In genomic region chr2L:8319858-8320525, dm6 we compare ENCODE assay signal across 3 fruit fly cellular contexts.
A peak's percentile ranks its signal among the peaks of the same experiment; 100 is the strongest.
TF ChIP-seq lines count a peak whose summit lies in the region.

Gene mtsh, minus strand, starts transcription at chr2L:8319908.
Gene strat, plus strand, starts transcription at chr2L:8320328.

TF ChIP-seq in whole organism, adult, 20 proteins besides CTCF, POLR2A, EP300 and RAD21 (continued from another document):
- TF ChIP-seq Crg-1 (GFP tag; optimal IDR thresholded peaks at IDR 0.05; lab: Kevin White, UChicago) = peak; percentile 77
- peak; percentile 80 for TF ChIP-seq bab1 (GFP tag; optimal IDR thresholded peaks at IDR 0.05; lab: Kevin White, UChicago)

TF ChIP-seq in whole organism, embryonic, 481 proteins besides CTCF, POLR2A, EP300 and RAD21 (continued from another document and continues in another):
- 0 out of 2 replicates have a peak, but pooled peaks have one; percentile 14 for TF ChIP-seq dati (GFP tag; IDR thresholded peaks at IDR 0.05; lab: Robert Waterston, UW)
- peak; percentile 21 for TF ChIP-seq tap (tag; optimal IDR thresholded peaks at IDR 0.05; lab: Kevin White, UChicago)
- TF ChIP-seq toy (GFP tag; IDR thresholded peaks at IDR 0.05; lab: Robert Waterston, UW) = no peak
- TF ChIP-seq sens (GFP tag; lab: Kevin White, UChicago) = peak; percentile 91
- TF ChIP-seq ewg (GFP tag; optimal IDR thresholded peaks at IDR 0.05; lab: Kevin White, UChicago) = peak; percentile 7
- peak; percentile 59 for TF ChIP-seq CG33557 (GFP tag; optimal IDR thresholded peaks at IDR 0.05; lab: Kevin White, UChicago)
- 0 out of 2 replicates have a peak, but pooled peaks have one; percentile 37 for TF ChIP-seq CG11696 (GFP tag; IDR thresholded peaks at IDR 0.05; lab: Robert Waterston, UW)
- TF ChIP-seq nmo (GFP tag; optimal IDR thresholded peaks at IDR 0.05; lab: Kevin White, UChicago) = peak; percentile 62
- TF ChIP-seq onecut (GFP tag; IDR thresholded peaks at IDR 0.05; lab: Robert Waterston, UW) = no peak; the same call in 1 of the 2 replicates
- TF ChIP-seq CG8924 (tag; optimal IDR thresholded peaks at IDR 0.05; lab: Kevin White, UChicago) = peak; percentile 16
- TF ChIP-seq fd96Cb (tag; optimal IDR thresholded peaks at IDR 0.05; lab: Kevin White, UChicago) = no peak
- TF ChIP-seq Blimp-1 (GFP tag; optimal IDR thresholded peaks at IDR 0.05; lab: Kevin White, UChicago) = peak; percentile 30
- peak; percentile 74 for TF ChIP-seq zfh1 (GFP tag; IDR thresholded peaks at IDR 0.05; lab: Robert Waterston, UW)
- peak; percentile 50 for TF ChIP-seq Sin3A (optimal IDR thresholded peaks at IDR 0.05; lab: Kevin White, UChicago)
- peak; percentile 45 for TF ChIP-seq fd3F (GFP tag; optimal IDR thresholded peaks at IDR 0.05; lab: Kevin White, UChicago)
- no peak for TF ChIP-seq tup (GFP tag; optimal IDR thresholded peaks at IDR 0.05; lab: Kevin White, UChicago)
- TF ChIP-seq CG33213 (GFP tag; optimal IDR thresholded peaks at IDR 0.05; lab: Kevin White, UChicago) = peak; percentile 73
- no peak for TF ChIP-seq emc (GFP tag; optimal IDR thresholded peaks at IDR 0.05; lab: Kevin White, UChicago)
- TF ChIP-seq Hey (tag; optimal IDR thresholded peaks at IDR 0.05; lab: Kevin White, UChicago) = no peak
- no peak for TF ChIP-seq CG7928 (GFP tag; optimal IDR thresholded peaks at IDR 0.05; lab: Kevin White, UChicago)
- peak; percentile 7 for TF ChIP-seq bigmax (GFP tag; optimal IDR thresholded peaks at IDR 0.05; lab: Kevin White, UChicago)
- peak; percentile 98 for TF ChIP-seq Ets97D (GFP tag; optimal IDR thresholded peaks at IDR 0.05; lab: Kevin White, UChicago)
- peak; percentile 52 for TF ChIP-seq Atf-2 (GFP tag; optimal IDR thresholded peaks at IDR 0.05; lab: Kevin White, UChicago)
- peak; percentile 34 for TF ChIP-seq CG12299 (tag; optimal IDR thresholded peaks at IDR 0.05; lab: Kevin White, UChicago)
- no peak for TF ChIP-seq D19A (tag; optimal IDR thresholded peaks at IDR 0.05; lab: Kevin White, UChicago)
- peak in 1 of 2 experiments; percentile 8 for TF ChIP-seq Pdp1 (GFP tag; optimal IDR thresholded peaks at IDR 0.05; lab: Kevin White, UChicago)
- peak; percentile 40 for TF ChIP-seq CG10654 (GFP tag; optimal IDR thresholded peaks at IDR 0.05; lab: Kevin White, UChicago)
- TF ChIP-seq CG7271 (tag; optimal IDR thresholded peaks at IDR 0.05; lab: Kevin White, UChicago) = peak; percentile 86
- no peak for TF ChIP-seq pros (GFP tag; optimal IDR thresholded peaks at IDR 0.05; lab: Kevin White, UChicago)
- no peak for TF ChIP-seq seq (GFP tag; IDR thresholded peaks at IDR 0.05; lab: Robert Waterston, UW)
- peak; percentile 47; the same call in 1 of the 3 replicates for TF ChIP-seq sr (GFP tag; IDR thresholded peaks at IDR 0.05; lab: Robert Waterston, UW)
- TF ChIP-seq CG2712 (tag; optimal IDR thresholded peaks at IDR 0.05; lab: Kevin White, UChicago) = peak; percentile 70
- peak; percentile 52 for TF ChIP-seq YL-1 (GFP tag; optimal IDR thresholded peaks at IDR 0.05; lab: Kevin White, UChicago)
- TF ChIP-seq CG8765 (GFP tag; IDR thresholded peaks at IDR 0.05; lab: Robert Waterston, UW) = no peak
- TF ChIP-seq Med (GFP tag; lab: Kevin White, UChicago) = peak; percentile 95
- TF ChIP-seq CG15514 (GFP tag; optimal IDR thresholded peaks at IDR 0.05; lab: Kevin White, UChicago) = peak; percentile 83
- TF ChIP-seq CG8944 (GFP tag; optimal IDR thresholded peaks at IDR 0.05; lab: Kevin White, UChicago) = no peak
- TF ChIP-seq cg (GFP tag; optimal IDR thresholded peaks at IDR 0.05; lab: Kevin White, UChicago) = no peak
- TF ChIP-seq CG8281 (tag; optimal IDR thresholded peaks at IDR 0.05; lab: Kevin White, UChicago) = peak; percentile 39
- peak; percentile 9; the same call in 1 of the 2 replicates for TF ChIP-seq CG14014 (GFP tag; IDR thresholded peaks at IDR 0.05; lab: Robert Waterston, UW)
- no peak for TF ChIP-seq Nf-YB (GFP tag; optimal IDR thresholded peaks at IDR 0.05; lab: Kevin White, UChicago)
- TF ChIP-seq Lpt (GFP tag; optimal IDR thresholded peaks at IDR 0.05; lab: Kevin White, UChicago) = no peak
- no peak for TF ChIP-seq CG15696 (tag; optimal IDR thresholded peaks at IDR 0.05; lab: Kevin White, UChicago)
- TF ChIP-seq Oaz (GFP tag; IDR thresholded peaks at IDR 0.05; lab: Robert Waterston, UW) = no peak
- peak; percentile 48; the same call in 1 of the 2 replicates for TF ChIP-seq ranshi (GFP tag; IDR thresholded peaks at IDR 0.05; lab: Robert Waterston, UW)
- no peak for TF ChIP-seq ro (GFP tag; IDR thresholded peaks at IDR 0.05; lab: Robert Waterston, UW)
- TF ChIP-seq CG8290 (GFP tag; optimal IDR thresholded peaks at IDR 0.05; lab: Kevin White, UChicago) = peak; percentile 16
- no peak for TF ChIP-seq CG8290 (tag; optimal IDR thresholded peaks at IDR 0.05; lab: Kevin White, UChicago)
- peak; percentile 65 for TF ChIP-seq CG17359 (tag; optimal IDR thresholded peaks at IDR 0.05; lab: Kevin White, UChicago)
- TF ChIP-seq CG8388 (GFP tag; optimal IDR thresholded peaks at IDR 0.05; lab: Kevin White, UChicago) = peak; percentile 48
- TF ChIP-seq tgo (GFP tag; IDR thresholded peaks at IDR 0.05; lab: Robert Waterston, UW) = peak; percentile 41; the same call in 2 of the 3 replicates
- TF ChIP-seq Six4 (GFP tag; optimal IDR thresholded peaks at IDR 0.05; lab: Kevin White, UChicago) = peak; percentile 59
- TF ChIP-seq Trl (optimal IDR thresholded peaks at IDR 0.05; lab: Kevin White, UChicago) = no peak
- peak; percentile 49 for TF ChIP-seq Trl (GFP tag; optimal IDR thresholded peaks at IDR 0.05; lab: Kevin White, UChicago)
- no peak for TF ChIP-seq CG2678 (tag; optimal IDR thresholded peaks at IDR 0.05; lab: Kevin White, UChicago)
- no peak for TF ChIP-seq Hr78 (GFP tag; optimal IDR thresholded peaks at IDR 0.05; lab: Kevin White, UChicago)
- TF ChIP-seq CG9215 (GFP tag; IDR thresholded peaks at IDR 0.05; lab: Robert Waterston, UW) = no peak
- peak; percentile 22 for TF ChIP-seq CG5245 (GFP tag; optimal IDR thresholded peaks at IDR 0.05; lab: Kevin White, UChicago)
- TF ChIP-seq CG30403 (GFP tag; optimal IDR thresholded peaks at IDR 0.05; lab: Kevin White, UChicago) = peak; percentile 41
- peak; percentile 78 for TF ChIP-seq Hmr (GFP tag; optimal IDR thresholded peaks at IDR 0.05; lab: Kevin White, UChicago)
- no peak for TF ChIP-seq Optix (GFP tag; IDR thresholded peaks at IDR 0.05; lab: Robert Waterston, UW)
- TF ChIP-seq CG9727 (GFP tag; optimal IDR thresholded peaks at IDR 0.05; lab: Kevin White, UChicago) = peak; percentile 82
- TF ChIP-seq MBD-R2 (GFP tag; IDR thresholded peaks at IDR 0.05; lab: Robert Waterston, UW) = peak; percentile 94
- peak; percentile 62 for TF ChIP-seq CG18764 (GFP tag; optimal IDR thresholded peaks at IDR 0.05; lab: Kevin White, UChicago)
- TF ChIP-seq CG6272 (GFP tag; IDR thresholded peaks at IDR 0.05; lab: Robert Waterston, UW) = peak; percentile 33; the same call in 1 of the 2 replicates

TF ChIP-seq in whole organism, prepupa, 60 proteins besides CTCF, POLR2A, EP300 and RAD21 (continued from another document):
- TF ChIP-seq Hr38 (GFP tag; optimal IDR thresholded peaks at IDR 0.05; lab: Kevin White, UChicago) (no peak), pdm3 (GFP tag; optimal IDR thresholded peaks at IDR 0.05; lab: Kevin White, UChicago) (no peak), Lpt (GFP tag; optimal IDR thresholded peaks at IDR 0.05; lab: Kevin White, UChicago) (no peak), CG11902 (GFP tag; optimal IDR thresholded peaks at IDR 0.05; lab: Kevin White, UChicago) (no peak), svp (GFP tag; lab: Kevin White, UChicago) (no peak), CG1621 (tag; optimal IDR thresholded peaks at IDR 0.05; lab: Kevin White, UChicago) (no peak), CG6276 (GFP tag; optimal IDR thresholded peaks at IDR 0.05; lab: Kevin White, UChicago) (no peak), CG11294 (GFP tag; IDR thresholded peaks at IDR 0.05; lab: Robert Waterston, UW) (no peak), Eip75B (GFP tag; optimal IDR thresholded peaks at IDR 0.05; lab: Kevin White, UChicago) (no peak), CG6854 (GFP tag; optimal IDR thresholded peaks at IDR 0.05; lab: Kevin White, UChicago) (peak; percentile 57), esn (GFP tag; optimal IDR thresholded peaks at IDR 0.05; lab: Kevin White, UChicago) (peak; percentile 64), salr (GFP tag; optimal IDR thresholded peaks at IDR 0.05; lab: Kevin White, UChicago) (peak in 1 of 2 experiments; percentile 32), OdsH (GFP tag; optimal IDR thresholded peaks at IDR 0.05; lab: Kevin White, UChicago) (no peak), ss (GFP tag; optimal IDR thresholded peaks at IDR 0.05; lab: Kevin White, UChicago) (no peak), spab (GFP tag; optimal IDR thresholded peaks at IDR 0.05; lab: Kevin White, UChicago) (no peak), CG34406 (GFP tag; optimal IDR thresholded peaks at IDR 0.05; lab: Kevin White, UChicago) (no peak), Eip93F (GFP tag; optimal IDR thresholded peaks at IDR 0.05; lab: Kevin White, UChicago) (no peak), acj6 (GFP tag; optimal IDR thresholded peaks at IDR 0.05; lab: Kevin White, UChicago) (peak; percentile 40), Hr39 (GFP tag; optimal IDR thresholded peaks at IDR 0.05; lab: Kevin White, UChicago) (no peak), CG7368 (GFP tag; optimal IDR thresholded peaks at IDR 0.05; lab: Kevin White, UChicago) (no peak), CG4318 (GFP tag; optimal IDR thresholded peaks at IDR 0.05; lab: Kevin White, UChicago) (no peak), CG16779 (tag; optimal IDR thresholded peaks at IDR 0.05; lab: Kevin White, UChicago) (no peak), CG6163 (GFP tag; IDR thresholded peaks at IDR 0.05; lab: Robert Waterston, UW) (no peak), Blimp-1 (GFP tag; optimal IDR thresholded peaks at IDR 0.05; lab: Kevin White, UChicago) (peak; percentile 22), CG8632 (GFP tag; optimal IDR thresholded peaks at IDR 0.05; lab: Kevin White, UChicago) (no peak), Smox (GFP tag; optimal IDR thresholded peaks at IDR 0.05; lab: Kevin White, UChicago) (no peak), CG11762 (GFP tag; optimal IDR thresholded peaks at IDR 0.05; lab: Kevin White, UChicago; ENCODE audit: insufficient read depth) (peak; percentile 21), CG10669 (GFP tag; optimal IDR thresholded peaks at IDR 0.05; lab: Kevin White, UChicago) (peak; percentile 51), net (GFP tag; optimal IDR thresholded peaks at IDR 0.05; lab: Kevin White, UChicago) (no peak), Sox15 (GFP tag; optimal IDR thresholded peaks at IDR 0.05; lab: Kevin White, UChicago) (no peak), CG8319 (GFP tag; optimal IDR thresholded peaks at IDR 0.05; lab: Kevin White, UChicago) (peak; percentile 30), Ets96B (tag; optimal IDR thresholded peaks at IDR 0.05; lab: Kevin White, UChicago) (no peak), CG3919 (GFP tag; optimal IDR thresholded peaks at IDR 0.05; lab: Kevin White, UChicago) (peak; percentile 69), CG15336 (GFP tag; IDR thresholded peaks at IDR 0.05; lab: Robert Waterston, UW) (no peak), fkh (GFP tag; optimal IDR thresholded peaks at IDR 0.05; lab: Kevin White, UChicago) (peak; percentile 41), CG31627 (GFP tag; optimal IDR thresholded peaks at IDR 0.05; lab: Kevin White, UChicago) (no peak), CG8119 (GFP tag; IDR thresholded peaks at IDR 0.05; lab: Robert Waterston, UW) (no peak), CG6808 (GFP tag; optimal IDR thresholded peaks at IDR 0.05; lab: Kevin White, UChicago) (no peak), dac (GFP tag; optimal IDR thresholded peaks at IDR 0.05; lab: Kevin White, UChicago) (no peak), Eip78C (GFP tag; lab: Kevin White, UChicago) (peak; percentile 81)
